Fruit fly (Drosophila melanogaster) Kc167 (cell line): ENCODE measurements around the gene CG14435.
A peak's percentile ranks its signal among the peaks of the same experiment; 100 is the strongest.

Experiments
- Myc ChIP-seq: fragments of >200 bp; optimal IDR thresholded peaks from 2 replicates; lab custom pipeline; 2017; ENCODE audit warnings: missing external identifiers
- Sin3A ChIP-seq: fragments of >200 bp; optimal IDR thresholded peaks from 2 replicates; lab custom pipeline; 2018; ENCODE audit warnings: missing external identifiers
- h ChIP-seq: fragments of >200 bp; optimal IDR thresholded peaks from 3 replicates; lab custom pipeline; 2018; ENCODE audit warnings: missing external identifiers
- insv ChIP-seq: fragments of >200 bp; optimal IDR thresholded peaks from 3 replicates; lab custom pipeline; 2018; ENCODE audit warnings: missing external identifiers
- psq ChIP-seq: fragments of >200 bp; optimal IDR thresholded peaks from 2 replicates; lab custom pipeline; 2017; ENCODE audit warnings: missing external identifiers
- ttk ChIP-seq: sonication (Bioruptor generic); optimal IDR thresholded peaks from 2 replicates; lab custom pipeline; 2017; ENCODE audit warnings: missing external identifiers

CG14435 gene

DNA sequence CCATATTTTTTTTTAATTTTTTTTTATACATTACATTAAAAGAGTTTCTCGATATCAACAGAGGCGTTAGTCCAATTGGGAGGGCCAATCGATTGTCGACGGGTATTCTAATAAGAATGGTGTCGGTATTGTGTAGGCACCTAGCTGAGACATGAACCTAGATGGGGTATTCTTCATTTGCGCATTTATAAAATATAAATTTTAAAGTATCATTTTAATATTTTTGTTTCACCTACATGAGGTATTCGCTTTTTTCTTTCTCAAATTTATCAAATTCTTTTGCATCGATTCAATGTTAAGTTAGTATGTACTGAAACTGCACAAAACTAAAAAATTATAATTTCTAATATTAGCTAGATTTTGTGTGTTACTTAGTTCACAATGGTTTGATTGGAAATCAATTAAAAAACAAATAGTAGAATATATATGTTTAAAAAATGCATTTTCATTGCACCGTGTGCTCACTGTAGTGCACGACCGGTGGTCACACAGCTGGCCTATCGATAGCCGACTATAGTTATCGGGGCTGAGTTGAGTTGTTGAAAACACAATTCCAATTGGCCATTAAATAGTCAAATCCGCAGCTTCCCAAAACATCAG lies at the start of gene CG14435, which contains the start of gene Tmf:
Gene CG14435 (minus strand): TSS at position 81 of the 600 bp plus-strand sequence.
Gene Tmf (plus strand): TSS at position 501 of the 600 bp plus-strand sequence.
- no peak for TF ChIP-seq h (lab: Kevin White, UChicago)
- TF ChIP-seq ttk (lab: Kevin White, UChicago): no peak
- no peak for TF ChIP-seq Sin3A
- TF ChIP-seq psq (lab: Kevin White, UChicago): no peak
- no peak for TF ChIP-seq Myc (lab: Kevin White, UChicago)
- TF ChIP-seq insv (lab: Kevin White, UChicago): peak; percentile 99

- no peak for TF ChIP-seq insv (lab: Kevin White, UChicago)
- TF ChIP-seq Myc (lab: Kevin White, UChicago): no peak
- TF ChIP-seq psq (lab: Kevin White, UChicago): no peak
- TF ChIP-seq Sin3A: no peak
- no peak for TF ChIP-seq ttk (lab: Kevin White, UChicago)
- no peak for TF ChIP-seq h (lab: Kevin White, UChicago)
These were observed 32.6 kb upstream of the CG14435 start for dm6 chrX:6876343-6876742.

- TF ChIP-seq Myc (lab: Kevin White, UChicago) (no peak), ttk (lab: Kevin White, UChicago) (no peak), Sin3A (no peak), psq (lab: Kevin White, UChicago) (no peak), insv (lab: Kevin White, UChicago) (no peak), h (lab: Kevin White, UChicago) (no peak)
These were observed 32.1 kb upstream of the CG14435 start for dm6 chrX:6875773-6876172.

DNA sequence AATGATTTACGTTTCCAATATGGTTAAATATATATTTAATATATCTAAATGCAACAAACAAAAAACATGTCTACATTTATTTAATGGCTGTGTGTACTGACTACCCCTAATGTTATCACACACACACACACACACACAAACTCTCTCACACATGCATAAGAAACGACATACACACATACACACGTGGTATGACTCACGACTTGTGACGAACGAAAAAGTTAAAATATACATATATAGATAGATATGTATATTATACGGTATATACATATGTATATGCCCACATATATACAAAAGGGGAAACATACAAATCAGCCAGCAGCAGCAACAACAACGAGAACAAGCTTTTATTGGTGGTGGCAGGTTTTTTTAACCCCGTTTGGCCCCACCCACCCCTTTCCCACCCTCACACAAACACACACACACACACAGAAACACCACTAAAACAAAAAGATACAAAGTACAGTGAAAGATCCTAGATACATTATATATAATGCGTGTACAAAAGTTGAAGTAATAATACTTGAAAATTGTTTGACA lies 31.3 kb upstream of the CG14435 start:
- TF ChIP-seq psq (lab: Kevin White, UChicago): no peak
- no peak for TF ChIP-seq h (lab: Kevin White, UChicago)
- no peak for TF ChIP-seq Myc (lab: Kevin White, UChicago)
- no peak for TF ChIP-seq Sin3A
- no peak for TF ChIP-seq ttk (lab: Kevin White, UChicago)
- TF ChIP-seq insv (lab: Kevin White, UChicago): no peak

dm6 chrX:6871746-6872145 lies 28.0 kb upstream of the CG14435 start:
- TF ChIP-seq insv (lab: Kevin White, UChicago): no peak

DNA sequence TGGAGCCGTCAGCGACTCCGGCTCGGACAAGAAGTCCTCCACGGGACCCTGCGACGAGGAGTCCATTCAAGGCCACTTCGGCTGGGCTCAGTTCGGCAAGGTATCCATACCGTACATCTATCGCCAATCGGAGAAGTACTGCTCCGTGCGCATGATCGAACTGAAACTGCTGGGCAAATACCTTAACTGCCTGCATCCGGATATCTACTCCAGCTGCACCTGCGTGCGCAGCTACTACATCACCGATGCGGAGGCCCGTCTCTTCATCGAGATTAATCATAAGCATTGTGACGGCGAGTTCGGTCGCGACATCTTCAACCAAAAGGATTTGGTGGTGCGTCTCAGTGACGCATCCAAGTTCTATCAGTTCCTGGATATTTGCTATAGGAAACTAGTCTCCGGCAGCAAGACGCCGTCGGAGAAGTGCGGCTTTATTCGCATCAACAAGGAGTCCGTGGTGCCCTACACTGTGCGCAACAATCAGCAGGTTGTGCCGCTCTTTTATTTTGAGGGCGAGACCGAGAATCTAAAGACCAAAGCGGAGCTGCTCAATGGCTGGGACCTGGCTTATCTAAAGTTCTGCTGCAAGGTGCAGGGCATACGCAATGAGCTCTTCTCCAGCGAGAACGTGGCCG lies 26.2 kb upstream of the CG14435 start:
- TF ChIP-seq insv (lab: Kevin White, UChicago): no peak
- TF ChIP-seq ttk (lab: Kevin White, UChicago): peak; percentile 100
- TF ChIP-seq h (lab: Kevin White, UChicago): no peak
- TF ChIP-seq psq (lab: Kevin White, UChicago): no peak
- TF ChIP-seq Sin3A: no peak
- no peak for TF ChIP-seq Myc (lab: Kevin White, UChicago)

DNA sequence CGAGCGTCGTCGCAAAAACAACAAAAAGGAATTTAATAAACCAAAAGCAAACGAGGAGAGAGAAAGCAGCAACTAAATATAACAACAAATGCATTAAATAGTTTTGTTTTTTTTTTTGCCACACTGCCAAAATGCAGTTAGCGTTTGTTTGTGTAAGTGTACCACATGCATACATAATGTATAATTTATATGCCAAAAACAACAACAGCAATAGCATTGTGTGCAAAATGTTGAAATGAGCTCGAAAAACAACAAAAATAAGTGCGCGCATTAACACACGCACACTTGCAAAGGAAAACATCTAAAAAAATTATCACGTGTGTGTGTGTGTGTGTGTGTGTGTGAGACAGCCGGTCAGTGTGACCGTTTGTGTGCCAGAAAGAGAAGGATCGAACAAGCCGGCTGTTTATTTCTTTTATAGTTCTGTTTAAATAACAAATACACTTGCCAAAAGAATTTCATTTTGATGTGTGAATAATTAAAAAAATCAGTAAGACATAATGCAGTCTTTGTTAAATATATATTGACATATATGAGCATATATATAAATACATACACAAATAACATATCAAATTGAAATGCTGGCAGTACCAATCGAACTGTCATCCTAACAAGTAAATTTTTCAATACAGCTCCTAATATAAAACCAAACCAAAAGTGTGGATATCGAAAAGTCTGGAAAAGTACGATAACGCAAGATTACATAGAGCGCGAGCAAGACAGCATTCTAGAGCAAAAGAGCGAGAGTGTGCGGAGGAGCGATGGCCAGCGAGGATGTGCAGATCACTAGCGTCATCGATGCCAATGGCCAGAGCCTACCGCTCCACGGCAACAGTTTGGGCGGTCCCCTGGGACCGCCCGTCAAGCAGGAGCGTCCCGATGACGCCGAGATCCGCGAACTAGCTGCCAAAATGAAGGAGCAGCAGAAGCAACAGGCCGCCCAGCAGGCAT lies 25.2 kb upstream of the CG14435 start:
- TF ChIP-seq Sin3A (no peak), ttk (lab: Kevin White, UChicago) (peak; percentile 95), Myc (lab: Kevin White, UChicago) (no peak), h (lab: Kevin White, UChicago) (no peak)

DNA sequence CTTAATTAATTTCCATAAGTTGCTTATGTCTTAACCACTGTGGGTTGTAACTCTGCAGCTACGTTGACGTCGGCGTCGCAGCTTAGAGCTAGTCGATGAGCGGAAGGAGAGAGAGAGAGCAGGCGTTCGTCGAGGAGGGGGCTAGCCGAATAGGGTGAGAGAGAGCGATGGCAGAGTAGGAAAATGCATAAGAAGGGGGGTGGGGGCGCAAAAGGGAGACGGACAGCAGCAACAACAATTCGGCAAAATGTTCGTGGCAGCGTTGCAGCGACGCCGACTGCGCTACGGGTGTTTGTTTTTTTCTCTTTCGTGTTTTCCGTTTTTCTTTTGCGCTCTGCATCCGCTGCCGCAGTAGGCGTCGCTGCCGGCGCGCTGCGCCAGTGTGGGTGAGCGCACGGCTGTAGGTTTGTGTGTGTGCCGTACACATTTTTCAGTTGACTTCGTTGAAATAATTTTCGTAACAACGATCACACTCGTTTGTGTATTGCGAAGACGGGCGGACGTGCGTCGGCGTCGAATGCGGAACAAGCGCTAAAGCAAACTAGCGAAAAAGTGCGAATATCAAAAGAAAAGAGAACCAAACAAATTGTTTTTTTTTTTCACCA lies 24.4 kb upstream of the CG14435 start:
- no peak for TF ChIP-seq insv (lab: Kevin White, UChicago)
- peak; percentile 38 for TF ChIP-seq psq (lab: Kevin White, UChicago)
- no peak for TF ChIP-seq ttk (lab: Kevin White, UChicago)
- no peak for TF ChIP-seq h (lab: Kevin White, UChicago)
- no peak for TF ChIP-seq Sin3A
- TF ChIP-seq Myc (lab: Kevin White, UChicago): no peak

DNA sequence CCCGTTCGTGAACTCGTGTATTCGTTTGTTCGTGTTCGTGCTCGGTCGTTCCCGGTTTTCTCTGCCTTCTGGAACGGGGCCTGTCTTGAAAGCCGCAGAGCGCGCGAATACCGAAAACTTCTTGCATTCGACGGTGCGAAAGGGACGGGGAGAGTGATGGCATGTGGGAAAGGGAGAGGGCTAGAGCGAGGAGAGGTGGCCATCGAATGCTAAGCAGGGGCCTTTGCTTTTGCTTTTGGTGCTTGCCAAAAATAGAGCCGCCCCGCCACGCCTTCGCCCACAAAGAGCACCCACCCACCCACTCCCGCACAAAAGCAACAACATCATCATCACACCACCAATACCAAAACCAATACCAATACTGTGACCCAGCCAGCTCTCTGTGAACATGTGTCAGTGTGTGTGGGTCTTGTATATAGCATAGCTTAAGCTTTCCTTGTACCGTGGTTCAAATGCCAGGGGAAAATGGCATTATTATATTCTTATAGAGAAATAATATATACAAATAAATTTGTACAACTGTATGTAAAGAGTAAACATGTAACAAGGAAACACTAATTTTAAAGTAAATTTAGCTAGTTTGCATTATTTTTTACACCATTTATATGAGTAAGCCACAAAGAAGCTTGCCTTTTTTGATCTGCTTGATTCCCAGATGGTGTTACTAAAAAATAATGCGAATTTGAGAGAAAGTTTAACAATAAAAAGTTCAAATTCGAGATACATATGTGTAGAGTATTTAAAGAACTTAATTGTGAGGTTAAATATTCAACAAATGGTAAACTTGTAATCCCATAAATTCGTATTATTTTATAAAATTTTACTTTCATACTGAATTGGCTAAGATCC lies 23.7 kb upstream of the CG14435 start, which contains the start of gene CG14434:
Gene CG14434 (minus strand): TSS at position 20 of the 849 bp plus-strand sequence.
- TF ChIP-seq psq (lab: Kevin White, UChicago) (peak; percentile 89), Myc (lab: Kevin White, UChicago) (no peak)

- no peak for TF ChIP-seq ttk (lab: Kevin White, UChicago)
These were observed 23.0 kb upstream of the CG14435 start for dm6 chrX:6866764-6867163.

dm6 chrX:6866040-6866439 lies 22.3 kb upstream of the CG14435 start:
- TF ChIP-seq psq (lab: Kevin White, UChicago): no peak
- no peak for TF ChIP-seq h (lab: Kevin White, UChicago)
- no peak for TF ChIP-seq ttk (lab: Kevin White, UChicago)
- TF ChIP-seq Myc (lab: Kevin White, UChicago): no peak
- TF ChIP-seq Sin3A: no peak
- TF ChIP-seq insv (lab: Kevin White, UChicago): no peak
